Worm (Caenorhabditis elegans) whole organism, late embryonic: ENCODE measurements around the gene cal-1.

ENCODE experiments used
- ama-1 ChIP-seq: fragments of 150-350 bp; optimal IDR thresholded peaks from 2 replicates; lab custom pipeline; 2014
- ceh-14 ChIP-seq: sonication (generic microtip); optimal IDR thresholded peaks from 2 replicates; lab custom pipeline; 2016; ENCODE audit warnings: missing genotype, missing genetic modification characterization, missing compliant biosample characterization
- ceh-45 ChIP-seq: fragments of 200-800 bp; sonication (Bioruptor generic); IDR thresholded peaks from 2 replicates; pipeline ENCODE4 v1.3.6; 2022; ENCODE audit warnings: missing genetic modification reagents, missing genetic modification characterization, missing compliant biosample characterization
- ceh-9 ChIP-seq: sonication (generic microtip); optimal IDR thresholded peaks from 2 replicates; lab custom pipeline; 2016; ENCODE audit warnings: mild to moderate bottlenecking, missing genetic modification characterization, inconsistent platforms, missing compliant biosample characterization
- fkh-10 ChIP-seq: fragments of 150-350 bp; optimal IDR thresholded peaks from 2 replicates; lab custom pipeline; 2014; ENCODE audit warnings: missing biosample characterization, missing genetic modification reagents, missing genetic modification characterization
- hlh-30 ChIP-seq: sonication (generic microtip); optimal IDR thresholded peaks from 2 replicates; lab custom pipeline; 2017; ENCODE audit warnings: antibody characterized with exemption, missing genetic modification characterization, missing compliant biosample characterization; ENCODE audit not compliant: insufficient read depth
- pros-1 ChIP-seq: fragments of 150-350 bp; optimal IDR thresholded peaks from 2 replicates; lab custom pipeline; 2014; ENCODE audit warnings: missing biosample characterization, missing genetic modification reagents, missing genetic modification characterization
- unc-3 ChIP-seq, 2 experiments: fragments of 200-800 bp in 1 of 2; sonication (Bioruptor generic) in 1 of 2; sonication (generic microtip) in 1 of 2; conservative IDR thresholded peaks in 1 of 2; optimal IDR thresholded peaks in 1 of 2; 2 replicates each; pipeline versions ENCODE4 v1.3.6 to Lab custom; 2016 to 2022; ENCODE audit warnings: missing compliant biosample characterization in 2 of 2, missing genetic modification characterization in 2 of 2, missing genetic modification reagents in 1 of 2
- unc-42 ChIP-seq: sonication (generic microtip); optimal IDR thresholded peaks from 2 replicates; lab custom pipeline; 2016; ENCODE audit warnings: missing genotype, missing genetic modification characterization, missing compliant biosample characterization

- TF ChIP-seq ceh-14 (tag; lab: Kevin White, UChicago) (no peak), unc-42 (tag; lab: Kevin White, UChicago) (no peak), hlh-30 (tag; lab: Kevin White, UChicago) (no peak), ama-1 (lab: Kevin White, UChicago) (no peak), pros-1 (tag; lab: Kevin White, UChicago) (no peak), unc-3 (GFP tag; conservative IDR thresholded peaks at IDR 0.05; lab: Robert Waterston, UW) (no peak), unc-3 (tag; optimal IDR thresholded peaks at IDR 0.05; lab: Kevin White, UChicago) (no peak), ceh-45 (GFP tag; lab: Robert Waterston, UW) (no peak), fkh-10 (GFP tag; lab: Kevin White, UChicago) (no peak), ceh-9 (tag; lab: Kevin White, UChicago) (no peak)
Observed at ce11 chrV:12491070-12491643, 25.9 kb downstream of the cal-1 start.
